Worm (Caenorhabditis elegans): Measurements from ENCODE around the gene F08F8.10.

- no peak for TF ChIP-seq ceh-28 (tag; optimal IDR thresholded peaks at IDR 0.05)
- no peak for TF ChIP-seq nfya-1 (tag; optimal IDR thresholded peaks at IDR 0.05; ENCODE audit: insufficient read depth)
- no peak for TF ChIP-seq nhr-12 (tag; optimal IDR thresholded peaks at IDR 0.05)
- no peak for TF ChIP-seq nhr-77 (tag; optimal IDR thresholded peaks at IDR 0.05)
- TF ChIP-seq snpc-4 (tag; optimal IDR thresholded peaks at IDR 0.05): no peak
These were observed 12.3 kb upstream of the F08F8.10 start for ce11 chrIII:7369394-7370024.

All from whole organism, L3 larva.